Worm (Caenorhabditis elegans): ENCODE results near the gene Y39E4B.13.

DNA sequence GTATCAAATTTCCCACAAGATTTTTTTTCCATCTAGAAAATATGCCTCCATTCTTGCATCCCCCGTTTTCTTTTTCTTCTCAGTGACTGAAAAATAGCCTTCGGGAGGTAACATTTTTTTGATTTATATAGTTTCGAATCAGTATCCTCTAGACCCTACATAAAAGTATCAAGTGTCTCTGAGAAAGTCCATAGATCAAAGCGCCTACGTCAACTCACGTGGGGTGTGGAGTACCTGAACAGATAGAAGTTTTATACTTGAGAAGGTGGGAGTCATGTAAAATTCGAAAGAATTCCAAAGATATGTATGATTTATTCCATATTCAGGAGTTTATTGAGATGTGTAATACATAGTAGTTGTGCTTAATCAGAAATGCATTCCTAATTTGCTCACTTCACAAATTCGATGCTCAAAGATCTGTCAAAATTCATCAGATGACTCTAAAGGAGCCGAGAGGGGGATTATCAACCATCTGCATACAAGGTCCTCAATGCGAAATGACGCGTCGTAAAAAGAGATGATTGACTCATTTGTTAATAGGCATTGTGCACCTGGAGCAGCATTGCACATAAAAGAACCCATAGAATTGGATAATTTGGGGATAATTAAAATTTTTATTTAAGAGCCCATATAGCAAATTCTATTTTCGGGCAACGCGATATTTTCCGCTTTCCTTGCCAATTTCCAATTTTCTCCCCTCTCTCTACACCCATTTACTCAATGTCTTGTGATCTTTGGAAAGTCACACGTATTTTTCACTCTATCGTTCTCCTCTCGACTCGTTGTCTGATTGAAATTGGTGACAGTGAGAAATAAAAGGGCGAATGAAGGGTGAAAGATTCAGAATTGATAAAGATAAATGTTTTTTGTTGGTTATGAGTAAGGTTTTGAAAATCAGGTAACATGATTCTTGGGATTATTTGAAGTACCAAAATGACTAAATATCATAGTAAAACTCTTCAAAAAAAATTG is 26.4 kb upstream of the Y39E4B.13 start:
- TF ChIP-seq him-1 (tag; optimal IDR thresholded peaks at IDR 0.05), result no peak
- no peak for TF ChIP-seq dao-5 (tag; optimal IDR thresholded peaks at IDR 0.05)
- no peak for TF ChIP-seq W03F9.2 (tag; optimal IDR thresholded peaks at IDR 0.05)
